Fruit fly (Drosophila melanogaster): ENCODE measurements around the gene Ndc1.
A peak's percentile ranks its signal among the peaks of the same experiment; 100 is the strongest.

The Ndc1 gene

dm6 chr3R:23886270-23887095 lies 37.7 kb upstream of the Ndc1 start (continued):
- TF ChIP-seq lola (GFP tag; optimal IDR thresholded peaks at IDR 0.05), result peak in 1 of 3 experiments; percentile 96
- peak; percentile 91 for TF ChIP-seq CG8388 (GFP tag; optimal IDR thresholded peaks at IDR 0.05)
- peak; percentile 78 for TF ChIP-seq bcd (GFP tag; optimal IDR thresholded peaks at IDR 0.05)
- peak; percentile 73 for TF ChIP-seq CG32532 (GFP tag; IDR thresholded peaks at IDR 0.05)
- TF ChIP-seq CG10959 (GFP tag; IDR thresholded peaks at IDR 0.05), result peak; percentile 85
- peak; percentile 93 for TF ChIP-seq gem (tag; optimal IDR thresholded peaks at IDR 0.05)
- TF ChIP-seq Bgb (GFP tag; IDR thresholded peaks at IDR 0.05; ENCODE audit: partially characterized antibody), result no peak
- TF ChIP-seq ems (GFP tag; optimal IDR thresholded peaks at IDR 0.05), result peak; percentile 54
- no peak for TF ChIP-seq br (optimal IDR thresholded peaks at IDR 0.05)
- TF ChIP-seq Pdp1 (GFP tag; optimal IDR thresholded peaks at IDR 0.05), result peak; percentile 67 to 79
- TF ChIP-seq CG4854 (GFP tag; optimal IDR thresholded peaks at IDR 0.05), result peak; percentile 57
- peak; percentile 44 for TF ChIP-seq CG3838 (GFP tag; optimal IDR thresholded peaks at IDR 0.05)
- TF ChIP-seq Hr39 (optimal IDR thresholded peaks at IDR 0.05), result no peak
- TF ChIP-seq sug (tag; optimal IDR thresholded peaks at IDR 0.05), result peak; percentile 18
- TF ChIP-seq Mes4 (GFP tag; optimal IDR thresholded peaks at IDR 0.05), result peak; percentile 79
- peak; percentile 56; the same call in 1 of the 3 replicates for TF ChIP-seq CG11456 (GFP tag; IDR thresholded peaks at IDR 0.05)
- TF ChIP-seq CG13424 (tag; optimal IDR thresholded peaks at IDR 0.05), result peak; percentile 89
- TF ChIP-seq CG2116 (GFP tag; optimal IDR thresholded peaks at IDR 0.05), result peak; percentile 59
- TF ChIP-seq CG31388 (GFP tag; optimal IDR thresholded peaks at IDR 0.05), result no peak
- TF ChIP-seq CG2712 (tag; optimal IDR thresholded peaks at IDR 0.05), result peak; percentile 95
- peak; percentile 83 for TF ChIP-seq CG1529 (GFP tag; optimal IDR thresholded peaks at IDR 0.05)
- TF ChIP-seq CG8765 (GFP tag; IDR thresholded peaks at IDR 0.05), result peak; percentile 80
- no peak for TF ChIP-seq Sin3A (optimal IDR thresholded peaks at IDR 0.05)
- peak; percentile 84 for TF ChIP-seq Hsf (GFP tag; optimal IDR thresholded peaks at IDR 0.05)
- TF ChIP-seq fd64A (GFP tag; optimal IDR thresholded peaks at IDR 0.05), result peak; percentile 65
- TF ChIP-seq CG11696 (GFP tag; IDR thresholded peaks at IDR 0.05), result peak; percentile 99
- no peak for TF ChIP-seq Dref (GFP tag; IDR thresholded peaks at IDR 0.05)
- no peak for TF ChIP-seq pzg (GFP tag; optimal IDR thresholded peaks at IDR 0.05)
- TF ChIP-seq ash1 (GFP tag; optimal IDR thresholded peaks at IDR 0.05), result no peak
- peak; percentile 89 for TF ChIP-seq CG2678 (tag; optimal IDR thresholded peaks at IDR 0.05)
- peak; percentile 13 for TF ChIP-seq CG18011 (GFP tag; optimal IDR thresholded peaks at IDR 0.05)
- no peak for TF ChIP-seq CG14860 (GFP tag; IDR thresholded peaks at IDR 0.05; ENCODE audit: partially characterized antibody)
- no peak for TF ChIP-seq unc-4 (GFP tag; IDR thresholded peaks at IDR 0.05; ENCODE audit: partially characterized antibody)
- no peak for TF ChIP-seq prd (optimal IDR thresholded peaks at IDR 0.05)
- TF ChIP-seq prd (GFP tag; IDR thresholded peaks at IDR 0.05), result peak; percentile 92
- peak; percentile 46 for TF ChIP-seq CG33213 (GFP tag; optimal IDR thresholded peaks at IDR 0.05)
- peak; percentile 90 for TF ChIP-seq CG6813 (GFP tag; optimal IDR thresholded peaks at IDR 0.05)
- no peak for TF ChIP-seq CG13894 (tag; optimal IDR thresholded peaks at IDR 0.05)
- no peak for TF ChIP-seq CG31365 (tag; optimal IDR thresholded peaks at IDR 0.05)
- peak; percentile 48 to 94 for TF ChIP-seq eve (GFP tag; optimal IDR thresholded peaks at IDR 0.05)
- no peak for TF ChIP-seq pfk (GFP tag; optimal IDR thresholded peaks at IDR 0.05)
- TF ChIP-seq CG10431 (GFP tag; optimal IDR thresholded peaks at IDR 0.05), result peak; percentile 81
- peak; percentile 71 for TF ChIP-seq CG18619 (GFP tag; optimal IDR thresholded peaks at IDR 0.05)
- TF ChIP-seq ttk (GFP tag; IDR thresholded peaks at IDR 0.05), result peak; percentile 81
- TF ChIP-seq Camta (GFP tag; optimal IDR thresholded peaks at IDR 0.05), result peak; percentile 65
- TF ChIP-seq CG10366 (GFP tag; IDR thresholded peaks at IDR 0.05), result peak; percentile 71
- TF ChIP-seq CG2889 (GFP tag; IDR thresholded peaks at IDR 0.05), result 0 out of 3 replicates have a peak, but pooled peaks have one; percentile 20
- peak; percentile 64 for TF ChIP-seq CG9609 (GFP tag; optimal IDR thresholded peaks at IDR 0.05)
- peak; percentile 91 for TF ChIP-seq Spps (tag; optimal IDR thresholded peaks at IDR 0.05)
- TF ChIP-seq Optix (GFP tag; IDR thresholded peaks at IDR 0.05), result peak; percentile 81
